Fruit fly (Drosophila melanogaster) whole organism, embryonic: ENCODE results near the gene Cby.

ENCODE experiments used
- Bgb ChIP-seq: fragments of 200-800 bp; sonication (Bioruptor generic); IDR thresholded peaks from 2 replicates; pipeline ENCODE4 v1.3.6; 2022; ENCODE audit warnings: missing biosample characterization, missing genetic modification characterization; ENCODE audit not compliant: partially characterized antibody
- CG10431 ChIP-seq: fragments of 200-800 bp; sonication (Bioruptor generic); optimal IDR thresholded peaks from 3 replicates; lab custom pipeline; 2018; ENCODE audit warnings: missing biosample characterization, mild to moderate bottlenecking, missing genetic modification characterization
- CG11247 ChIP-seq: fragments of 200-800 bp; sonication (Bioruptor generic); IDR thresholded peaks from 2 replicates; pipeline ENCODE4 v1.3.6; 2022; ENCODE audit warnings: missing biosample characterization, missing genetic modification characterization
- CG12104 ChIP-seq: fragments of 200-800 bp; sonication (Bioruptor generic); optimal IDR thresholded peaks from 3 replicates; lab custom pipeline; 2016; ENCODE audit warnings: missing biosample characterization, missing genetic modification characterization
- CG12219 ChIP-seq: fragments of 200-800 bp; sonication (Bioruptor generic); optimal IDR thresholded peaks from 3 replicates; lab custom pipeline; 2018; ENCODE audit warnings: missing biosample characterization, mild to moderate bottlenecking, missing genetic modification characterization
- CG12236 ChIP-seq: fragments of 200-800 bp; sonication (Bioruptor generic); optimal IDR thresholded peaks from 2 replicates; lab custom pipeline; 2016; ENCODE audit warnings: missing biosample characterization, missing genetic modification characterization
- CG12299 ChIP-seq: fragments of 200-800 bp; sonication (Bioruptor generic); optimal IDR thresholded peaks from 2 replicates; lab custom pipeline; 2018; ENCODE audit warnings: missing biosample characterization, mild to moderate bottlenecking, missing genetic modification characterization
- CG13123 ChIP-seq: fragments of 200-800 bp; sonication (Bioruptor generic); optimal IDR thresholded peaks from 2 replicates; lab custom pipeline; 2016; ENCODE audit warnings: missing biosample characterization, missing genetic modification characterization
- CG13296 ChIP-seq: fragments of 200-800 bp; sonication (Bioruptor generic); optimal IDR thresholded peaks from 3 replicates; lab custom pipeline; 2018; ENCODE audit warnings: missing biosample characterization, mild to moderate bottlenecking, missing genetic modification characterization
- CG1603 ChIP-seq: fragments of 200-800 bp; sonication (Bioruptor generic); optimal IDR thresholded peaks from 2 replicates; lab custom pipeline; 2019; ENCODE audit warnings: missing biosample characterization, mild to moderate bottlenecking, missing genetic modification characterization, moderate library complexity
- CG6272 ChIP-seq: fragments of 200-800 bp; sonication (Bioruptor generic); IDR thresholded peaks from 2 replicates; pipeline ENCODE4 v1.3.6; 2022; ENCODE audit warnings: missing biosample characterization, missing genetic modification characterization
- CG7839 ChIP-seq: fragments of 200-800 bp; sonication (Bioruptor generic); optimal IDR thresholded peaks from 3 replicates; lab custom pipeline; 2018; ENCODE audit warnings: missing biosample characterization, mild to moderate bottlenecking, missing genetic modification characterization, moderate library complexity
- CG8290 ChIP-seq, 3 experiments: fragments of 200-800 bp; sonication (Bioruptor generic); optimal IDR thresholded peaks; 2 replicates each; lab custom pipeline; 2016 to 2019; ENCODE audit warnings: missing biosample characterization in 3 of 3, missing genetic modification characterization in 3 of 3, mild to moderate bottlenecking in 2 of 3, moderate library complexity in 1 of 3
- CG8359 ChIP-seq: fragments of 200-800 bp; sonication (Bioruptor generic); optimal IDR thresholded peaks from 2 replicates; lab custom pipeline; 2017; ENCODE audit warnings: missing biosample characterization, mild to moderate bottlenecking, missing genetic modification characterization, borderline replicate concordance
- CG9609 ChIP-seq: fragments of 200-800 bp; sonication (Bioruptor generic); optimal IDR thresholded peaks from 3 replicates; lab custom pipeline; 2016; ENCODE audit warnings: missing biosample characterization, missing genetic modification characterization
- CrebB ChIP-seq: fragments of 200-800 bp; sonication (Bioruptor generic); optimal IDR thresholded peaks from 3 replicates; lab custom pipeline; 2018; ENCODE audit warnings: missing biosample characterization, mild to moderate bottlenecking, missing genetic modification characterization
- Dp ChIP-seq: fragments of 200-800 bp; sonication (Bioruptor generic); optimal IDR thresholded peaks from 2 replicates; lab custom pipeline; 2018; ENCODE audit warnings: missing biosample characterization, mild to moderate bottlenecking, missing genetic modification characterization, moderate library complexity
- Drgx ChIP-seq: fragments of 200-800 bp; sonication (Bioruptor generic); IDR thresholded peaks from 2 replicates; pipeline ENCODE4 v1.3.6; 2022; ENCODE audit warnings: missing biosample characterization, missing genetic modification characterization
- E2f1 ChIP-seq: fragments of 200-800 bp; sonication (Bioruptor generic); IDR thresholded peaks from 2 replicates; pipeline ENCODE4 v1.3.6; 2022; ENCODE audit warnings: missing biosample characterization, missing genetic modification characterization
- HHEX ChIP-seq: fragments of 200-800 bp; sonication (Bioruptor generic); optimal IDR thresholded peaks from 3 replicates; lab custom pipeline; 2017; ENCODE audit warnings: missing biosample characterization, mild to moderate bottlenecking, missing genetic modification characterization, missing genetic modification reagents
- HLH3B ChIP-seq: fragments of 200-800 bp; sonication (Bioruptor generic); IDR thresholded peaks from 2 replicates; pipeline ENCODE4 v1.3.6; 2022; ENCODE audit warnings: missing biosample characterization, missing genetic modification characterization
- HLH54F ChIP-seq: fragments of 200-800 bp; sonication (Bioruptor generic); optimal IDR thresholded peaks from 3 replicates; lab custom pipeline; 2016; ENCODE audit warnings: missing biosample characterization, missing genetic modification characterization
- Lim3 ChIP-seq: fragments of 200-800 bp; sonication (Bioruptor generic); IDR thresholded peaks from 2 replicates; pipeline ENCODE4 v1.3.6; 2022; ENCODE audit warnings: missing biosample characterization, missing genetic modification characterization
- Nf-YC ChIP-seq: fragments of 200-800 bp; optimal IDR thresholded peaks from 3 replicates; lab custom pipeline; 2019; ENCODE audit warnings: missing biosample characterization, mild to moderate bottlenecking, missing genetic modification characterization, moderate library complexity
- Pdp1 ChIP-seq, 2 experiments: fragments of 200-800 bp; sonication (Bioruptor generic); optimal IDR thresholded peaks; 3 replicates each; lab custom pipeline; 2016; ENCODE audit warnings: missing biosample characterization in 2 of 2, missing genetic modification characterization in 2 of 2, mild to moderate bottlenecking in 1 of 2, moderate library complexity in 1 of 2
- TFAM ChIP-seq: fragments of 200-800 bp; sonication (Bioruptor generic); optimal IDR thresholded peaks from 2 replicates; lab custom pipeline; 2017; ENCODE audit warnings: missing biosample characterization, missing genetic modification characterization, inconsistent platforms
- ara ChIP-seq: fragments of 200-800 bp; sonication (Bioruptor generic); IDR thresholded peaks from 2 replicates; pipeline ENCODE4 v1.3.6; 2022; ENCODE audit warnings: missing biosample characterization, missing genetic modification characterization
- bcd ChIP-seq: fragments of 200-800 bp; sonication (Bioruptor generic); optimal IDR thresholded peaks from 2 replicates; lab custom pipeline; 2017; ENCODE audit warnings: missing biosample characterization, mild to moderate bottlenecking, missing genetic modification characterization
- cato ChIP-seq: fragments of 200-800 bp; sonication (Bioruptor generic); optimal IDR thresholded peaks from 2 replicates; lab custom pipeline; 2016; ENCODE audit warnings: missing biosample characterization, missing genetic modification characterization, borderline replicate concordance
- cwo ChIP-seq: fragments of 200-800 bp; sonication (Bioruptor generic); optimal IDR thresholded peaks from 3 replicates; lab custom pipeline; 2017; ENCODE audit warnings: missing biosample characterization, missing genetic modification characterization, mild to moderate bottlenecking, moderate library complexity, missing genetic modification reagents
- dati ChIP-seq: fragments of 200-800 bp; sonication (Bioruptor generic); IDR thresholded peaks from 2 replicates; pipeline ENCODE4 v1.3.6; 2022; ENCODE audit warnings: missing biosample characterization, missing genetic modification characterization
- dmrt99B ChIP-seq: fragments of 200-800 bp; sonication (Bioruptor generic); optimal IDR thresholded peaks from 2 replicates; lab custom pipeline; 2018; ENCODE audit warnings: missing biosample characterization, mild to moderate bottlenecking, missing genetic modification characterization, moderate library complexity
- en ChIP-seq: fragments of 200-800 bp; sonication (Bioruptor generic); optimal IDR thresholded peaks from 2 replicates; lab custom pipeline; 2016; ENCODE audit warnings: missing biosample characterization, missing genetic modification characterization
- fru ChIP-seq: fragments of >200 bp; optimal IDR thresholded peaks from 2 replicates; lab custom pipeline; 2017
- gsb-n ChIP-seq: fragments of 200-800 bp; sonication (Bioruptor generic); optimal IDR thresholded peaks from 3 replicates; lab custom pipeline; 2018; ENCODE audit warnings: missing biosample characterization, mild to moderate bottlenecking, missing genetic modification characterization
- gt ChIP-seq: fragments of 200-800 bp; sonication (Bioruptor generic); IDR thresholded peaks from 2 replicates; pipeline ENCODE4 v1.3.6; 2022; ENCODE audit warnings: missing biosample characterization, missing genetic modification characterization
- jing ChIP-seq: fragments of 200-800 bp; sonication (Bioruptor generic); optimal IDR thresholded peaks from 2 replicates; lab custom pipeline; 2018; ENCODE audit warnings: missing biosample characterization, mild to moderate bottlenecking, missing genetic modification characterization
- kah ChIP-seq: fragments of 200-800 bp; sonication (Bioruptor generic); optimal IDR thresholded peaks from 2 replicates; lab custom pipeline; 2018; ENCODE audit warnings: missing biosample characterization, mild to moderate bottlenecking, missing genetic modification characterization
- kni ChIP-seq: fragments of 200-800 bp; sonication (Bioruptor generic); optimal IDR thresholded peaks from 3 replicates; lab custom pipeline; 2017; ENCODE audit warnings: mild to moderate bottlenecking, missing biosample characterization, missing genetic modification reagents, missing genetic modification characterization
- lab ChIP-seq: fragments of 200-800 bp; sonication (Bioruptor generic); optimal IDR thresholded peaks from 3 replicates; lab custom pipeline; 2017; ENCODE audit warnings: missing biosample characterization, missing genetic modification characterization, mild to moderate bottlenecking, moderate library complexity, missing genetic modification reagents
- lmd ChIP-seq: fragments of 200-800 bp; sonication (Bioruptor generic); IDR thresholded peaks from 2 replicates; pipeline ENCODE4 v1.3.6; 2022; ENCODE audit warnings: missing biosample characterization, missing genetic modification characterization
- mld ChIP-seq: fragments of 200-800 bp; sonication (Bioruptor generic); IDR thresholded peaks from 3 replicates; pipeline ENCODE4 v1.3.6; 2022; ENCODE audit warnings: missing biosample characterization, missing genetic modification characterization; ENCODE audit not compliant: partially characterized antibody
- nom ChIP-seq: fragments of 200-800 bp; sonication (Bioruptor generic); optimal IDR thresholded peaks from 2 replicates; lab custom pipeline; 2017; ENCODE audit warnings: missing biosample characterization, missing genetic modification characterization, mild to moderate bottlenecking, moderate library complexity, missing genetic modification reagents
- salm ChIP-seq: fragments of 200-800 bp; sonication (Bioruptor generic); optimal IDR thresholded peaks from 2 replicates; lab custom pipeline; 2018; ENCODE audit warnings: missing biosample characterization, mild to moderate bottlenecking, missing genetic modification characterization
- sd ChIP-seq: fragments of 200-800 bp; sonication (Bioruptor generic); optimal IDR thresholded peaks from 3 replicates; lab custom pipeline; 2018; ENCODE audit warnings: missing biosample characterization, mild to moderate bottlenecking, missing genetic modification characterization, moderate library complexity
- sqz ChIP-seq: fragments of 200-800 bp; sonication (Bioruptor generic); optimal IDR thresholded peaks from 3 replicates; lab custom pipeline; 2018; ENCODE audit warnings: missing biosample characterization, mild to moderate bottlenecking, missing genetic modification characterization
- tap ChIP-seq: fragments of 200-800 bp; optimal IDR thresholded peaks from 3 replicates; lab custom pipeline; 2019; ENCODE audit warnings: missing biosample characterization, mild to moderate bottlenecking, missing genetic modification characterization, moderate library complexity
- tio ChIP-seq: fragments of 200-800 bp; sonication (Bioruptor generic); optimal IDR thresholded peaks from 2 replicates; lab custom pipeline; 2017; ENCODE audit warnings: missing biosample characterization, missing genetic modification characterization, inconsistent platforms

Cby gene

DNA sequence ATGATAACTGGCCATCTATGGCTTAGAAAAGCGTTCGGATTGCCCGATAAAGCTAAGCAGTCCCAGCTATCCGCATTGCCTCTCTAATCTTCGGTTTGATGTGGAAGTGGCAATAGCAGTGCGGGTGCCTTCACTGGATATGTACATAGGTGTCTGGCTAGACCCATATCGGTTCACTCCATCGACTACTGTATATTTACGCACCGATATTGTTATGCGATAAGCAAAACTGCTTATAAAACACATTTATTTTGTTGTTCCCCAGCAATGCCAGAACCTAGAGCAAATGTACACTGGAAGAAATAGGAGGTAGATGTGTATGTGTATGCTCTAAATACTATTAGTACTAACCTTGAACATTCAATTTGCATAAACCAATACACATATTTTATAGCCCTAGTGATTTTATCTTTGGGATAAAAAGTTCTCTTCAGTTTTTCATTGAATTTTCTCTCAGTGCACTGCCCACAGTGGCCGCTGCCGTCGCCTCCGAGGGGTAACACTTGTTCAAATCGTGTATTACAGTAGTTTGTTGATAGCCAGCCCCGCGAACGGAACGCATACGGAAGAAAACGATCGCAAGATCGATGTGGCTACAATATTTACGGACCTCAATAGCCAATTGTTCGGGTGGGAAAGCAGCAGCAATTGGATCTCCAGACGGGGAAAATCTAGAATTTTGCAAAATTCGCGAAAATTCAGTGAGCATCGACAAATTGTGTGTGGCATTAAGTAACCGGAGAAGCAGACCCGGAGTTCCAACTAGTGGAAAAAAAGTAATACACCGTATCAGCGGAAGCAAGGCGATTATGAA, 2.6 kb downstream of the Cby start, which contains the start of gene CG31431 (continued):
- TF ChIP-seq dmrt99B (tag; lab: Kevin White, UChicago) (peak; percentile 98), CG7839 (tag; lab: Kevin White, UChicago) (peak; percentile 99), fru (lab: Kevin White, UChicago) (no peak), gt (GFP tag; lab: Robert Waterston, UW) (peak; percentile 88), HLH54F (GFP tag; lab: Kevin White, UChicago) (peak; percentile 97), CG12219 (GFP tag; lab: Kevin White, UChicago) (peak; percentile 97), CG6272 (GFP tag; lab: Robert Waterston, UW) (peak; percentile 94), sd (tag; lab: Kevin White, UChicago) (peak; percentile 93), Dp (GFP tag; lab: Kevin White, UChicago) (peak; percentile 13), en (GFP tag; lab: Kevin White, UChicago) (peak; percentile 95), HLH3B (GFP tag; lab: Robert Waterston, UW) (peak; percentile 97), Bgb (no peak), kah (GFP tag; lab: Kevin White, UChicago) (peak; percentile 93), Nf-YC (tag; lab: Kevin White, UChicago) (peak; percentile 82), E2f1 (peak; percentile 97), dati (GFP tag; lab: Robert Waterston, UW) (peak; percentile 93), salm (tag; lab: Kevin White, UChicago) (peak; percentile 92), Drgx (peak; percentile 94), Pdp1 (GFP tag; optimal IDR thresholded peaks at IDR 0.05; lab: Kevin White, UChicago) (peak; percentile 98), jing (peak; percentile 94), tio (peak; percentile 96), cwo (GFP tag; lab: Kevin White, UChicago) (peak; percentile 97), mld (no peak), HHEX (peak; percentile 98), CG13296 (GFP tag; lab: Kevin White, UChicago) (peak; percentile 98), CG12236 (peak; percentile 93), CG8359 (GFP tag; lab: Kevin White, UChicago) (peak; percentile 90), bcd (peak; percentile 97), kni (peak; percentile 89), ara (GFP tag; lab: Robert Waterston, UW) (peak; percentile 97), lab (peak; percentile 99), CG11247 (GFP tag; lab: Robert Waterston, UW) (peak; percentile 98), TFAM (GFP tag; lab: Kevin White, UChicago) (peak; percentile 78), CG13123 (peak; percentile 94), CrebB (tag; lab: Kevin White, UChicago) (peak; percentile 97), CG1603 (tag; lab: Kevin White, UChicago) (peak; percentile 98), nom (GFP tag; lab: Kevin White, UChicago) (peak; percentile 73), CG12104 (peak; percentile 95), tap (tag; lab: Kevin White, UChicago) (peak; percentile 97), CG8290 (GFP tag; optimal IDR thresholded peaks at IDR 0.05; lab: Kevin White, UChicago) (peak; percentile 93), CG8290 (tag; optimal IDR thresholded peaks at IDR 0.05; lab: Kevin White, UChicago) (peak; percentile 71 to 99), gsb-n (peak; percentile 93), CG9609 (GFP tag; lab: Kevin White, UChicago) (peak; percentile 97), lmd (peak; percentile 98), cato (peak; percentile 93), CG10431 (peak; percentile 69), CG12299 (tag; lab: Kevin White, UChicago) (peak; percentile 96), sqz (GFP tag; lab: Kevin White, UChicago) (peak; percentile 92), Lim3 (GFP tag; lab: Robert Waterston, UW) (peak; percentile 79)
